Fruit fly (Drosophila melanogaster) whole organism, adult: ENCODE data around the gene dpr14.

ENCODE experiments used
- CG11617 ChIP-seq: fragments of 200-800 bp; sonication (Bioruptor generic); optimal IDR thresholded peaks from 2 replicates; lab custom pipeline; 2017; ENCODE audit warnings: mild to moderate bottlenecking, missing biosample characterization, missing genetic modification reagents, missing genetic modification characterization
- CG12768 ChIP-seq: fragments of 200-800 bp; sonication (Bioruptor generic); optimal IDR thresholded peaks from 2 replicates; lab custom pipeline; 2017; ENCODE audit warnings: missing biosample characterization, missing genetic modification characterization, mild to moderate bottlenecking, moderate library complexity, missing genetic modification reagents
- CG14711 ChIP-seq: fragments of 200-800 bp; sonication (Bioruptor generic); optimal IDR thresholded peaks from 2 replicates; lab custom pipeline; 2018; ENCODE audit warnings: missing biosample characterization, mild to moderate bottlenecking, missing genetic modification characterization, moderate library complexity
- CG1620 ChIP-seq: fragments of 200-800 bp; sonication (Bioruptor generic); optimal IDR thresholded peaks from 2 replicates; lab custom pipeline; 2016; ENCODE audit warnings: missing biosample characterization, missing genetic modification characterization
- CG33017 ChIP-seq: fragments of 200-800 bp; sonication (Bioruptor generic); optimal IDR thresholded peaks from 2 replicates; lab custom pipeline; 2018; ENCODE audit warnings: missing biosample characterization, mild to moderate bottlenecking, missing genetic modification characterization, moderate library complexity
- CG5204 ChIP-seq: fragments of 200-800 bp; sonication (Bioruptor generic); optimal IDR thresholded peaks from 2 replicates; lab custom pipeline; 2016; ENCODE audit warnings: missing biosample characterization, missing genetic modification characterization
- CG7045 ChIP-seq: fragments of 200-800 bp; sonication (Bioruptor generic); optimal IDR thresholded peaks from 2 replicates; lab custom pipeline; 2017; ENCODE audit warnings: missing biosample characterization, mild to moderate bottlenecking, missing genetic modification characterization
- CG7101 ChIP-seq: fragments of 200-800 bp; sonication (Bioruptor generic); optimal IDR thresholded peaks from 2 replicates; lab custom pipeline; 2018; ENCODE audit warnings: missing biosample characterization, mild to moderate bottlenecking, missing genetic modification characterization, moderate library complexity
- Clk ChIP-seq: fragments of 200-800 bp; sonication (Bioruptor generic); optimal IDR thresholded peaks from 2 replicates; lab custom pipeline; 2017; ENCODE audit warnings: missing biosample characterization, missing genetic modification characterization
- Crg-1 ChIP-seq: fragments of 200-800 bp; sonication (Bioruptor generic); optimal IDR thresholded peaks from 2 replicates; lab custom pipeline; 2016; ENCODE audit warnings: missing biosample characterization, missing genetic modification characterization
- Hr96 ChIP-seq: fragments of 200-800 bp; sonication (Bioruptor generic); optimal IDR thresholded peaks from 2 replicates; lab custom pipeline; 2016; ENCODE audit warnings: missing biosample characterization, missing genetic modification characterization
- Mnt ChIP-seq: fragments of 200-800 bp; sonication (Bioruptor generic); optimal IDR thresholded peaks from 2 replicates; lab custom pipeline; 2016; ENCODE audit warnings: missing biosample characterization, mild to moderate bottlenecking, missing genetic modification characterization
- bab1 ChIP-seq: fragments of 200-800 bp; sonication (Bioruptor generic); optimal IDR thresholded peaks from 3 replicates; lab custom pipeline; 2019; ENCODE audit warnings: missing biosample characterization, mild to moderate bottlenecking, missing genetic modification characterization, moderate library complexity
- cic ChIP-seq: fragments of 200-800 bp; sonication (Bioruptor generic); optimal IDR thresholded peaks from 2 replicates; lab custom pipeline; 2017; ENCODE audit warnings: missing biosample characterization, mild to moderate bottlenecking, missing genetic modification characterization, moderate library complexity
- cnc ChIP-seq, 2 experiments: fragments of >200 bp; optimal IDR thresholded peaks; 2 replicates each; lab custom pipeline; 2017
- kay ChIP-seq: fragments of 200-800 bp; sonication (Bioruptor generic); peaks from one replicate; lab custom pipeline; 2016; ENCODE audit warnings: missing biosample characterization, missing genetic modification characterization, borderline replicate concordance
- ovo ChIP-seq: fragments of 200-800 bp; sonication (Bioruptor generic); optimal IDR thresholded peaks from 2 replicates; lab custom pipeline; 2016; ENCODE audit warnings: missing biosample characterization, missing genetic modification characterization
- pad ChIP-seq: fragments of 200-800 bp; sonication (Bioruptor generic); optimal IDR thresholded peaks from 3 replicates; lab custom pipeline; 2017; ENCODE audit warnings: missing biosample characterization, missing genetic modification characterization, mild to moderate bottlenecking, moderate library complexity, missing genetic modification reagents
- tj ChIP-seq: fragments of 200-800 bp; sonication (Bioruptor generic); optimal IDR thresholded peaks from 3 replicates; lab custom pipeline; 2017; ENCODE audit warnings: missing biosample characterization, mild to moderate bottlenecking, missing genetic modification characterization, moderate library complexity
- toe ChIP-seq: fragments of 200-800 bp; sonication (Bioruptor generic); optimal IDR thresholded peaks from 2 replicates; lab custom pipeline; 2016; ENCODE audit warnings: missing biosample characterization, missing genetic modification characterization

Gene dpr14

dm6 chrX:7884360-7884759, 23.7 kb downstream of the dpr14 start, which contains the start of gene Ir7g:
Gene Ir7g, plus strand, starts transcription at chrX:7884660.
- TF ChIP-seq CG5204 (GFP tag; lab: Kevin White, UChicago) (no peak), Hr96 (GFP tag; lab: Kevin White, UChicago) (no peak), CG7045 (no peak), Mnt (GFP tag; lab: Kevin White, UChicago) (no peak), Clk (GFP tag; lab: Kevin White, UChicago) (no peak), kay (GFP tag; lab: Kevin White, UChicago) (no peak), CG11617 (GFP tag; lab: Kevin White, UChicago) (no peak), CG33017 (tag; lab: Kevin White, UChicago) (no peak)

DNA sequence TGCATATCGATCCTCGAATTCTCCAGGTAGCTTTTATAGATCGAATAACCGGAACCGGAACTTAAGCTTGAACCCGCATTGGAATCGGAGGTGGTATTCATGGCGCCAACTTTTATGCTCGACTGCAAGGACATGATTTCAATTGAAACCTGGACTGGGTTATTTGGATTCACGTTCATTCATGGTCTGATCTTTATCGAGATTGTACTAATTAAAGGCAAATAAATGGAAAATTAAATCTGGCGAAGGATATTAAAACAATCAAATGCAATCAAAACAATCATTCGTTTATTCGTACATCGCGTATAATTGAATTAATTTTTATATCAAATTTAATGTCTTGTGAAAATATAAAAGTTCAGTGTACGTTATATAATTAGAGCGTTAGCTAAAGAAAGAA, 24.2 kb downstream of the dpr14 start, which contains the start of gene Ir7f:
TSS of gene Ir7f (minus strand) at position 101 of the 400 bp plus-strand sequence.
- TF ChIP-seq Crg-1 (GFP tag; lab: Kevin White, UChicago), result no peak
- no peak for TF ChIP-seq toe (GFP tag; lab: Kevin White, UChicago)
- TF ChIP-seq ovo (GFP tag; lab: Kevin White, UChicago), result no peak
- TF ChIP-seq pad (GFP tag; lab: Kevin White, UChicago), result no peak
- no peak for TF ChIP-seq CG7101 (tag; lab: Kevin White, UChicago)

dm6 chrX:7881579-7881978, 26.5 kb downstream of the dpr14 start, which contains the start of gene Ir7e:
Gene Ir7e, minus strand, starts transcription at chrX:7881679.
- TF ChIP-seq CG12768, result no peak
- no peak for TF ChIP-seq CG1620
- no peak for TF ChIP-seq Mnt (GFP tag; lab: Kevin White, UChicago)
- no peak for TF ChIP-seq CG11617 (GFP tag; lab: Kevin White, UChicago)
- no peak for TF ChIP-seq CG14711 (tag; lab: Kevin White, UChicago)
- no peak for TF ChIP-seq kay (GFP tag; lab: Kevin White, UChicago)
- TF ChIP-seq bab1, result no peak
- TF ChIP-seq Crg-1 (GFP tag; lab: Kevin White, UChicago), result no peak

dm6 chrX:7878736-7879135, 29.4 kb downstream of the dpr14 start, which contains the start of gene Ir7d:
Gene Ir7d, minus strand, starts transcription at chrX:7878836.
- TF ChIP-seq CG33017 (tag; lab: Kevin White, UChicago) (no peak), CG12768 (no peak), kay (GFP tag; lab: Kevin White, UChicago) (no peak), Hr96 (GFP tag; lab: Kevin White, UChicago) (no peak), CG7045 (no peak), CG7101 (tag; lab: Kevin White, UChicago) (no peak), CG14711 (tag; lab: Kevin White, UChicago) (no peak), ovo (GFP tag; lab: Kevin White, UChicago) (no peak), CG11617 (GFP tag; lab: Kevin White, UChicago) (no peak), cic (GFP tag; lab: Kevin White, UChicago) (no peak), bab1 (no peak), Crg-1 (GFP tag; lab: Kevin White, UChicago) (no peak)

DNA sequence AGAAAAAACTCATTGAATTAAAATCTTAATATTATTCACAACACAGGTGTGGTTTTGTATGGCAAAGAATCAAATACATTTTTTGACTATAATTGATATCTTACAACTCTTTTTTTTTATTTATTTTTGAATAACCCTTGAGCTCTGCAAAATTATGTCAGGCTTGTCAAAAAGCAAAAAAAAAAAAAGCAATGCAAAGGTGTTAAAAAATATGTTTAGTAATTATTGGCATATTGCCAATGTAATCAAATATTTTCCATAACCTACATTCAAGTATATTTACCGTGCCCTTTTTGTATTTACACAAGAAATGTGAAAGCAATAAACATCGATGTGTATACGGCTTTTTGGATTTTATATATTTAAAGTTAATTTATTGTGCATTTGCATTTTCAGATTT, 34.0 kb downstream of the dpr14 start, which contains the start of gene Ir7c:
TSS of gene Ir7c (plus strand) at position 301 of the 400 bp plus-strand sequence.
- TF ChIP-seq CG5204 (GFP tag; lab: Kevin White, UChicago) (no peak), CG7101 (tag; lab: Kevin White, UChicago) (no peak), cnc (optimal IDR thresholded peaks at IDR 0.05; lab: Kevin White, UChicago) (no peak)

DNA sequence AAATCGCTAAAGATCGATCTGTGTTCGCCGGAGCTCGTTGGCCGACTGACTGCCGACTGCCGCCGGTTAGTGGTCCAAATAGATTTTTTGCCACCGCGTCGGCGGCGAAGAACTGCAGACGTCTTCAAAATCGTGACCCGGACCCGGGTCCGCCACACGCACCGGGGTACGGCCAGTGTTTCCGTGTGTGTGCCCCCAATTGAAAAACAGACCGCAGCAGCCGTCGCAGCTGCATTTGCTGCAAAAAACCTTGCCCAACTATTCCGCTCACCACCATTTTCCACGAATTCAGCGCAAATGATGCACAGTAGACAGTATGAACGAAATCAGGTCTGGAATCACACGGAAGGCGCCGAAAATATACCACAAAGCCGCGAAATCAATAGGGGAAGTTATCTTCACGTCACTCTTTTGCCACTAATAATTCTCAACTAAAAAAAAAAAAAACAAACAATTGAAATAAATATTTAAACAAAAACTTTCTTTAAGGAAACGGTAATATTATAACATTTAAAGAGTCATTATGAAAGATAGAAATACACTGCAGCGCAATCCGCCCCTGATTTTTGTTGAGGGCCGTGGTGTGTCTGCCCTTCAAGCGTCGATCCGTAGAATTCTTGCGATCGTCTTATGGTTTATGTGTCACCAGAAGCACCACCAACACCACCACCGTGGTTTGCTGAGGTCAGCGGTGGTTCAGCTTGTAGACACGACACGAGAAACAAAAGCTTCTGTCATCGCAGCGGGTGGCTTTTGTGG, 34.7 kb downstream of the dpr14 start, which contains the start of gene dec:
TSS of gene dec (minus strand) at position 51 of the 759 bp plus-strand sequence.
- TF ChIP-seq CG7045 (no peak), CG7101 (tag; lab: Kevin White, UChicago) (no peak), Crg-1 (GFP tag; lab: Kevin White, UChicago) (no peak), bab1 (peak; percentile 88), CG5204 (GFP tag; lab: Kevin White, UChicago) (no peak), CG11617 (GFP tag; lab: Kevin White, UChicago) (no peak), cic (GFP tag; lab: Kevin White, UChicago) (no peak), CG1620 (no peak), CG12768 (no peak), cnc (optimal IDR thresholded peaks at IDR 0.05; lab: Kevin White, UChicago) (no peak), Hr96 (GFP tag; lab: Kevin White, UChicago) (no peak), CG14711 (tag; lab: Kevin White, UChicago) (peak; percentile 26), CG33017 (tag; lab: Kevin White, UChicago) (no peak), tj (GFP tag; lab: Kevin White, UChicago) (peak; percentile 95), Mnt (GFP tag; lab: Kevin White, UChicago) (no peak), toe (GFP tag; lab: Kevin White, UChicago) (no peak), Clk (GFP tag; lab: Kevin White, UChicago) (no peak), pad (GFP tag; lab: Kevin White, UChicago) (peak; percentile 17), kay (GFP tag; lab: Kevin White, UChicago) (no peak), ovo (GFP tag; lab: Kevin White, UChicago) (no peak)
